Worm (Caenorhabditis elegans) whole organism, young adult: ENCODE data around the gene Y50D4C.5.

Experiments
- F39B2.1 ChIP-seq: fragments of 200-800 bp; sonication (Bioruptor generic); IDR thresholded peaks from 2 replicates; pipeline ENCODE4 v1.3.6; 2022; ENCODE audit warnings: missing genetic modification reagents, missing genetic modification characterization, missing compliant biosample characterization
- Y95B8A.8 ChIP-seq: fragments of 200-800 bp; sonication (Bioruptor generic); IDR thresholded peaks from 2 replicates; pipeline ENCODE4 v1.3.6; 2022; ENCODE audit warnings: missing genetic modification reagents, missing genetic modification characterization, missing compliant biosample characterization
- dpl-1 ChIP-seq: fragments of 150-350 bp; optimal IDR thresholded peaks from 2 replicates; lab custom pipeline; 2014; ENCODE audit warnings: missing biosample characterization, missing genetic modification reagents, missing genetic modification characterization
- egrh-3 ChIP-seq: fragments of 200-800 bp; sonication (Bioruptor generic); IDR thresholded peaks from 2 replicates; pipeline ENCODE4 v1.3.6; 2022; ENCODE audit warnings: missing genetic modification reagents, missing genetic modification characterization, missing compliant biosample characterization
- lin-40 ChIP-seq: sonication (generic microtip); optimal IDR thresholded peaks from 2 replicates; lab custom pipeline; 2016; ENCODE audit warnings: missing genetic modification characterization, mild to moderate bottlenecking, missing compliant biosample characterization, missing genotype, missing genetic modification reagents
- lin-54 ChIP-seq: fragments of 200-800 bp; sonication (Bioruptor generic); optimal IDR thresholded peaks from 2 replicates; lab custom pipeline; 2018; ENCODE audit warnings: mild to moderate bottlenecking, missing genetic modification characterization, missing compliant biosample characterization
- madf-3 ChIP-seq: fragments of 200-800 bp; sonication (Bioruptor generic); IDR thresholded peaks from 2 replicates; pipeline ENCODE4 v1.3.6; 2022; ENCODE audit warnings: missing genetic modification reagents, missing genetic modification characterization, missing compliant biosample characterization
- nfya-1 ChIP-seq: sonication (generic microtip); optimal IDR thresholded peaks from 2 replicates; lab custom pipeline; 2017; ENCODE audit warnings: antibody characterized with exemption, missing compliant biosample characterization, missing genetic modification characterization, borderline replicate concordance; ENCODE audit not compliant: insufficient read depth
- rpc-1 ChIP-seq, 2 experiments: fragments of 150-350 bp in 1 of 2; sonication (generic microtip) in 1 of 2; optimal IDR thresholded peaks; 2 replicates each; lab custom pipeline; 2014 to 2018; ENCODE audit warnings: missing biosample characterization in 1 of 2, missing genetic modification characterization in 1 of 2, missing genetic modification reagents in 1 of 2, missing genotype in 1 of 2
- tlf-1 ChIP-seq: fragments of 200-800 bp; sonication (Bioruptor generic); optimal IDR thresholded peaks from 2 replicates; lab custom pipeline; 2018; ENCODE audit warnings: mild to moderate bottlenecking, missing genetic modification characterization, missing compliant biosample characterization
- unc-62 ChIP-seq: fragments of 150-350 bp; optimal IDR thresholded peaks from 2 replicates; lab custom pipeline; 2014; ENCODE audit warnings: missing biosample characterization, missing genetic modification reagents, missing genetic modification characterization
- zim-3 ChIP-seq: sonication (generic microtip); optimal IDR thresholded peaks from 2 replicates; lab custom pipeline; 2017; ENCODE audit warnings: mild to moderate bottlenecking, missing genetic modification characterization, moderate library complexity, missing compliant biosample characterization

- TF ChIP-seq dpl-1 = no peak
- TF ChIP-seq F39B2.1 (GFP tag; lab: Robert Waterston, UW) = no peak
- TF ChIP-seq tlf-1 (GFP tag; lab: Kevin White, UChicago) = no peak
- TF ChIP-seq lin-54 = no peak
- no peak for TF ChIP-seq zim-3 (tag; lab: Kevin White, UChicago)
- TF ChIP-seq madf-3 = no peak
- TF ChIP-seq rpc-1 (optimal IDR thresholded peaks at IDR 0.05; lab: Kevin White, UChicago) = no peak
- TF ChIP-seq rpc-1 (tag; optimal IDR thresholded peaks at IDR 0.05; lab: Kevin White, UChicago) = no peak
- TF ChIP-seq lin-40 (tag; lab: Kevin White, UChicago) = no peak
- TF ChIP-seq unc-62 (GFP tag; lab: Kevin White, UChicago) = no peak
- no peak for TF ChIP-seq Y95B8A.8 (GFP tag; lab: Robert Waterston, UW)
- no peak for TF ChIP-seq egrh-3 (GFP tag; lab: Robert Waterston, UW)
- TF ChIP-seq nfya-1 (tag; lab: Kevin White, UChicago) = no peak
Measured at ce11 chrV:1008503-1008902, 5.0 kb upstream of the Y50D4C.5 start, which contains the start of gene ergo-1.
